Worm (Caenorhabditis elegans) whole organism, mixed stage, embryonic: ENCODE measurements around the gene F54F7.6.

ENCODE experiments used
- bed-3 ChIP-seq: fragments of 200-800 bp; sonication (Bioruptor generic); optimal IDR thresholded peaks from 3 replicates; lab custom pipeline; 2018; ENCODE audit warnings: mild to moderate bottlenecking, missing genetic modification characterization, moderate library complexity, missing compliant biosample characterization
- elt-3 ChIP-seq: fragments of 150-350 bp; optimal IDR thresholded peaks from 2 replicates; lab custom pipeline; 2014; ENCODE audit warnings: missing biosample characterization, missing genetic modification characterization
- lin-13 ChIP-seq: fragments of 150-350 bp; optimal IDR thresholded peaks from 2 replicates; lab custom pipeline; 2014; ENCODE audit warnings: missing biosample characterization, missing genetic modification characterization
- mep-1 ChIP-seq: fragments of 150-350 bp; optimal IDR thresholded peaks from 2 replicates; lab custom pipeline; 2017; ENCODE audit warnings: missing biosample characterization, missing genetic modification reagents, missing genetic modification characterization, inconsistent platforms
- sptf-1 ChIP-seq: sonication (generic microtip); optimal IDR thresholded peaks from 2 replicates; lab custom pipeline; 2017; ENCODE audit warnings: mild to moderate bottlenecking, missing genetic modification characterization, moderate library complexity, missing compliant biosample characterization
- unc-39 ChIP-seq: fragments of 150-350 bp; optimal IDR thresholded peaks from 2 replicates; lab custom pipeline; 2014; ENCODE audit warnings: missing biosample characterization, missing genetic modification characterization

- TF ChIP-seq lin-13 (tag; lab: Kevin White, UChicago) (no peak), mep-1 (tag; lab: Kevin White, UChicago) (no peak), unc-39 (tag; lab: Kevin White, UChicago) (no peak), sptf-1 (tag; lab: Kevin White, UChicago) (no peak), elt-3 (tag; lab: Kevin White, UChicago) (no peak), bed-3 (GFP tag; lab: Kevin White, UChicago) (no peak)
These were observed 44.0 kb downstream of the F54F7.6 start for ce11 chrX:11909168-11909567.
